Fruit fly (Drosophila melanogaster) whole organism, prepupa: ENCODE data around the gene Rok.

Source experiments
- CG10631 ChIP-seq: fragments of 200-800 bp; sonication (Bioruptor generic); optimal IDR thresholded peaks from 2 replicates; lab custom pipeline; 2016; ENCODE audit warnings: missing biosample characterization, missing genetic modification characterization
- CG10669 ChIP-seq: fragments of 200-800 bp; sonication (Bioruptor generic); optimal IDR thresholded peaks from 3 replicates; lab custom pipeline; 2018; ENCODE audit warnings: missing biosample characterization, mild to moderate bottlenecking, missing genetic modification characterization, moderate library complexity
- CG11294 ChIP-seq: fragments of 200-800 bp; sonication (Bioruptor generic); IDR thresholded peaks from 2 replicates; pipeline ENCODE4 v1.3.6; 2022; ENCODE audit warnings: missing biosample characterization, missing genetic modification characterization
- CG11902 ChIP-seq: fragments of 200-800 bp; sonication (Bioruptor generic); optimal IDR thresholded peaks from 3 replicates; lab custom pipeline; 2016; ENCODE audit warnings: missing biosample characterization, missing genetic modification characterization
- CG15336 ChIP-seq: fragments of 200-800 bp; sonication (Bioruptor generic); IDR thresholded peaks from 2 replicates; pipeline ENCODE4 v1.3.6; 2022; ENCODE audit warnings: missing biosample characterization, missing genetic modification characterization
- CG1621 ChIP-seq: fragments of 200-800 bp; sonication (Bioruptor generic); optimal IDR thresholded peaks from 3 replicates; lab custom pipeline; 2018; ENCODE audit warnings: missing biosample characterization, mild to moderate bottlenecking, missing genetic modification characterization
- CG16779 ChIP-seq: fragments of 200-800 bp; sonication (Bioruptor generic); optimal IDR thresholded peaks from 3 replicates; lab custom pipeline; 2017; ENCODE audit warnings: missing biosample characterization, mild to moderate bottlenecking, missing genetic modification characterization
- CG3032 ChIP-seq: fragments of 200-800 bp; optimal IDR thresholded peaks from 2 replicates; lab custom pipeline; 2019; ENCODE audit warnings: missing biosample characterization, mild to moderate bottlenecking, missing genetic modification characterization, moderate library complexity
- CG34406 ChIP-seq: fragments of 200-800 bp; sonication (Bioruptor generic); optimal IDR thresholded peaks from 3 replicates; lab custom pipeline; 2016; ENCODE audit warnings: missing biosample characterization, missing genetic modification characterization
- CG3919 ChIP-seq: fragments of 200-800 bp; sonication (Bioruptor generic); optimal IDR thresholded peaks from 3 replicates; lab custom pipeline; 2016; ENCODE audit warnings: missing biosample characterization, missing genetic modification characterization
- CG6163 ChIP-seq: fragments of 200-800 bp; sonication (Bioruptor generic); IDR thresholded peaks from 3 replicates; pipeline ENCODE4 v1.3.6; 2022; ENCODE audit warnings: missing biosample characterization, missing genetic modification characterization
- CG6276 ChIP-seq: fragments of 200-800 bp; sonication (Bioruptor generic); optimal IDR thresholded peaks from 2 replicates; lab custom pipeline; 2017; ENCODE audit warnings: missing biosample characterization, mild to moderate bottlenecking, missing genetic modification characterization
- CG6792 ChIP-seq: fragments of 200-800 bp; sonication (Bioruptor generic); optimal IDR thresholded peaks from 3 replicates; lab custom pipeline; 2016; ENCODE audit warnings: missing biosample characterization, missing genetic modification characterization
- CG6854 ChIP-seq: fragments of 200-800 bp; sonication (Bioruptor generic); optimal IDR thresholded peaks from 2 replicates; lab custom pipeline; 2017; ENCODE audit warnings: missing biosample characterization, mild to moderate bottlenecking, missing genetic modification characterization
- CG7368 ChIP-seq: fragments of 200-800 bp; sonication (Bioruptor generic); optimal IDR thresholded peaks from 3 replicates; lab custom pipeline; 2016; ENCODE audit warnings: missing biosample characterization, missing genetic modification characterization
- CG8119 ChIP-seq: fragments of 200-800 bp; sonication (Bioruptor generic); IDR thresholded peaks from 3 replicates; pipeline ENCODE4 v1.3.6; 2022; ENCODE audit warnings: missing biosample characterization, missing genetic modification characterization
- CG8632 ChIP-seq: fragments of 200-800 bp; sonication (Bioruptor generic); optimal IDR thresholded peaks from 3 replicates; lab custom pipeline; 2016; ENCODE audit warnings: missing biosample characterization, missing genetic modification characterization
- CG9139 ChIP-seq: fragments of 200-800 bp; sonication (Bioruptor generic); optimal IDR thresholded peaks from 3 replicates; lab custom pipeline; 2017; ENCODE audit warnings: missing biosample characterization, mild to moderate bottlenecking, missing genetic modification characterization
- Eip78C ChIP-seq: fragments of 200-800 bp; sonication (Bioruptor generic); peaks from one replicate; lab custom pipeline; 2016; ENCODE audit warnings: missing biosample characterization, missing genetic modification characterization
- Eip93F ChIP-seq: fragments of 200-800 bp; sonication (Bioruptor generic); optimal IDR thresholded peaks from 2 replicates; lab custom pipeline; 2016; ENCODE audit warnings: missing biosample characterization, mild to moderate bottlenecking, missing genetic modification characterization
- Gug ChIP-seq: fragments of 200-800 bp; sonication (Bioruptor generic); IDR thresholded peaks from 2 replicates; pipeline ENCODE4 v1.3.6; 2022; ENCODE audit warnings: missing biosample characterization, missing genetic modification characterization
- Hr39 ChIP-seq: fragments of 200-800 bp; sonication (Bioruptor generic); optimal IDR thresholded peaks from 2 replicates; lab custom pipeline; 2016; ENCODE audit warnings: missing biosample characterization, missing genetic modification characterization
- Hr4 ChIP-seq: fragments of 200-800 bp; sonication (Bioruptor generic); optimal IDR thresholded peaks from 3 replicates; lab custom pipeline; 2016; ENCODE audit warnings: missing biosample characterization, missing genetic modification characterization
- Lpt ChIP-seq: fragments of 200-800 bp; sonication (Bioruptor generic); optimal IDR thresholded peaks from 3 replicates; lab custom pipeline; 2016; ENCODE audit warnings: missing biosample characterization, missing genetic modification characterization
- Met ChIP-seq: fragments of 200-800 bp; sonication (Bioruptor generic); optimal IDR thresholded peaks from 3 replicates; lab custom pipeline; 2016; ENCODE audit warnings: missing biosample characterization, missing genetic modification characterization
- OdsH ChIP-seq: fragments of 200-800 bp; sonication (Bioruptor generic); optimal IDR thresholded peaks from 3 replicates; lab custom pipeline; 2016; ENCODE audit warnings: missing biosample characterization, missing genetic modification characterization
- Sox102F ChIP-seq: fragments of 200-800 bp; sonication (Bioruptor generic); optimal IDR thresholded peaks from 2 replicates; lab custom pipeline; 2016; ENCODE audit warnings: missing biosample characterization, mild to moderate bottlenecking, missing genetic modification characterization
- Sox14 ChIP-seq: fragments of 200-800 bp; sonication (Bioruptor generic); optimal IDR thresholded peaks from 3 replicates; lab custom pipeline; 2016; ENCODE audit warnings: missing biosample characterization, missing genetic modification characterization
- Sox15 ChIP-seq: fragments of 200-800 bp; sonication (Bioruptor generic); optimal IDR thresholded peaks from 3 replicates; lab custom pipeline; 2016; ENCODE audit warnings: missing biosample characterization, missing genetic modification characterization
- achi ChIP-seq: fragments of 200-800 bp; sonication (Bioruptor generic); optimal IDR thresholded peaks from 3 replicates; lab custom pipeline; 2016; ENCODE audit warnings: missing biosample characterization, missing genetic modification characterization
- acj6 ChIP-seq: fragments of 200-800 bp; sonication (Bioruptor generic); optimal IDR thresholded peaks from 3 replicates; lab custom pipeline; 2016; ENCODE audit warnings: missing biosample characterization, missing genetic modification characterization
- cyc ChIP-seq: fragments of 200-800 bp; sonication (Bioruptor generic); optimal IDR thresholded peaks from 3 replicates; lab custom pipeline; 2016; ENCODE audit warnings: missing biosample characterization, missing genetic modification characterization
- dac ChIP-seq: fragments of 200-800 bp; sonication (Bioruptor generic); optimal IDR thresholded peaks from 2 replicates; lab custom pipeline; 2017; ENCODE audit warnings: missing biosample characterization, mild to moderate bottlenecking, missing genetic modification characterization
- dsx ChIP-seq: fragments of 200-800 bp; optimal IDR thresholded peaks from 3 replicates; lab custom pipeline; 2019; ENCODE audit warnings: missing biosample characterization, mild to moderate bottlenecking, missing genetic modification characterization, moderate library complexity; ENCODE audit not compliant: poor library complexity, severe bottlenecking
- eg ChIP-seq: fragments of 200-800 bp; sonication (Bioruptor generic); IDR thresholded peaks from 3 replicates; pipeline ENCODE4 v1.3.6; 2022; ENCODE audit warnings: missing biosample characterization, missing genetic modification characterization
- fd59A ChIP-seq: fragments of 200-800 bp; sonication (Bioruptor generic); optimal IDR thresholded peaks from 2 replicates; lab custom pipeline; 2017; ENCODE audit warnings: missing biosample characterization, mild to moderate bottlenecking, missing genetic modification characterization, missing genetic modification reagents
- fd85E ChIP-seq: fragments of 200-800 bp; sonication (Bioruptor generic); optimal IDR thresholded peaks from 3 replicates; lab custom pipeline; 2016; ENCODE audit warnings: missing biosample characterization, missing genetic modification characterization
- fkh ChIP-seq: fragments of 200-800 bp; sonication (Bioruptor generic); optimal IDR thresholded peaks from 3 replicates; lab custom pipeline; 2017; ENCODE audit warnings: missing biosample characterization, mild to moderate bottlenecking, missing genetic modification characterization, moderate library complexity
- lz ChIP-seq: fragments of 200-800 bp; sonication (Bioruptor generic); optimal IDR thresholded peaks from 3 replicates; lab custom pipeline; 2016; ENCODE audit warnings: missing biosample characterization, missing genetic modification characterization
- spab ChIP-seq: fragments of 200-800 bp; sonication (Bioruptor generic); optimal IDR thresholded peaks from 2 replicates; lab custom pipeline; 2017; ENCODE audit warnings: missing biosample characterization, mild to moderate bottlenecking, missing genetic modification characterization, missing genetic modification reagents
- ss ChIP-seq, 2 experiments: fragments of 200-800 bp; sonication (Bioruptor generic); optimal IDR thresholded peaks; 2 replicates in 1 of 2; 3 replicates in 1 of 2; lab custom pipeline; 2017 to 2018; ENCODE audit warnings: mild to moderate bottlenecking in 2 of 2, missing biosample characterization in 2 of 2, missing genetic modification characterization in 2 of 2, moderate library complexity in 1 of 2
- svp ChIP-seq: fragments of 200-800 bp; sonication (Bioruptor generic); peaks from one replicate; lab custom pipeline; 2016; ENCODE audit warnings: missing biosample characterization, missing genetic modification characterization
- vri ChIP-seq: fragments of 200-800 bp; sonication (Bioruptor generic); optimal IDR thresholded peaks from 3 replicates; lab custom pipeline; 2016; ENCODE audit warnings: missing biosample characterization, mild to moderate bottlenecking, missing genetic modification characterization

Rok gene

DNA sequence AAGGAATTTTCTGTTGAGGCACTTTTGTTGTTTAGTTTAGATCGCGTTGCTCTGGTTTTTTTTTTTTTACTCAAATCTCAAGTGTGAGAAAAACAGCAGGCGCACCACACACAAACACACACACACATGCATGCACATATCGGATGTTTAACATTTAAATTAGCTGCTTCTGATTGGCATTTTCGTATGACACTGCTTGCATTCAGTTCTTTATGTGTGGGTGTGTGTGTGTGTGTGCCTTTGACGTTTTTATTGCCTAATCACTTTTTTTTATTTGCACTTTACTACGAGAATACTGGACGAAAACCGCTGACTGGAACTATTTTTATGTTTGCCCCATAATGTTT lies 11.2 kb upstream of the Rok start:
- no peak for TF ChIP-seq Gug (GFP tag; lab: Robert Waterston, UW)
- TF ChIP-seq Hr4 (GFP tag; lab: Kevin White, UChicago) = no peak
- TF ChIP-seq dsx (GFP tag; lab: Kevin White, UChicago) = no peak
- TF ChIP-seq ss (GFP tag; optimal IDR thresholded peaks at IDR 0.05; lab: Kevin White, UChicago) = no peak
- TF ChIP-seq Met (GFP tag; lab: Kevin White, UChicago) = no peak
- TF ChIP-seq CG6854 (GFP tag; lab: Kevin White, UChicago) = no peak
- no peak for TF ChIP-seq Sox15
- no peak for TF ChIP-seq CG3919 (GFP tag; lab: Kevin White, UChicago)
- TF ChIP-seq CG10669 = no peak
- no peak for TF ChIP-seq CG6792 (GFP tag; lab: Kevin White, UChicago)
- no peak for TF ChIP-seq CG3032 (tag; lab: Kevin White, UChicago)
- TF ChIP-seq spab (GFP tag; lab: Kevin White, UChicago) = no peak
- no peak for TF ChIP-seq eg (GFP tag; lab: Robert Waterston, UW)
- TF ChIP-seq CG11294 (GFP tag; lab: Robert Waterston, UW) = no peak
- no peak for TF ChIP-seq fd85E (GFP tag; lab: Kevin White, UChicago)

DNA sequence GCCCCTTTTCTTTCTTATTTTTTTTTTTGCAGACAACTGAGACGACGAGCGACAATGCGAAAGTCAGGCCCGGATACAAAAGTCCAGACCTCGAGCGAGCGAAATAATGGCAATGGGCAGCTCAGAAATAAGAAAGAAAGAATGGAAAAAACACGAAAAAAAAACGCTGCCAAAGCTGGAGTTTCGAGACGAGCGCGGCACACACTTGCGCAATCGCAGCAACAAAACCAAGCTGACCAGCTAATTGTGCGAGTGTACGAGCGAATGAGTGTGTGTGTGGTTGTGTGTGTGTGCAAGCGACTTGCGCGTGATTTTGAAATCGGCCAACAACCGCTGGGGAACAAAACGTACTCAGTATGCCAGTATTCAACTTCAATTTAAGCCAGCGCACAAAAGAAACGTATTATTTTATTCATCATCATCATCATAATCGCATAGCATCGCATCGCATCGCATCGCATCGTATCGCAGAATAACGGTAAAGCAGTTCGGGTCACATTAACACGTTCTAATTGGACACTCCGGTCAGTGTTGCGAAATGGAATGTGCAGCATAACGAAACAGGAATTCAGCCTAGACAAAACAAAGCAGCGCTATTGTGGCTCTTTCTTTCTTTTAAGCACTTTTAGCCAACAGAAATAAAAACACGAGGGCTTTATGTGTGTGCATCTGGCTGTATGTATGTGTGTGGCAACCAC lies 10.7 kb upstream of the Rok start:
- TF ChIP-seq CG8119 (0 out of 3 replicates have a peak, but pooled peaks have one; percentile 38), Hr4 (GFP tag; lab: Kevin White, UChicago) (no peak), Gug (GFP tag; lab: Robert Waterston, UW) (no peak), CG6854 (GFP tag; lab: Kevin White, UChicago) (peak; percentile 77), eg (GFP tag; lab: Robert Waterston, UW) (peak; percentile 40; the same call in 2 of the 3 replicates), CG11294 (GFP tag; lab: Robert Waterston, UW) (no peak), Lpt (GFP tag; lab: Kevin White, UChicago) (no peak), CG15336 (GFP tag; lab: Robert Waterston, UW) (no peak), ss (GFP tag; optimal IDR thresholded peaks at IDR 0.05; lab: Kevin White, UChicago) (peak; percentile 55 to 57), Hr39 (GFP tag; lab: Kevin White, UChicago) (no peak), dsx (GFP tag; lab: Kevin White, UChicago) (no peak), CG6163 (GFP tag; lab: Robert Waterston, UW) (peak; percentile 53; the same call in 1 of the 3 replicates), CG9139 (GFP tag; lab: Kevin White, UChicago) (peak; percentile 21), spab (GFP tag; lab: Kevin White, UChicago) (no peak), Eip78C (GFP tag; lab: Kevin White, UChicago) (peak; percentile 27), vri (peak; percentile 77)

DNA sequence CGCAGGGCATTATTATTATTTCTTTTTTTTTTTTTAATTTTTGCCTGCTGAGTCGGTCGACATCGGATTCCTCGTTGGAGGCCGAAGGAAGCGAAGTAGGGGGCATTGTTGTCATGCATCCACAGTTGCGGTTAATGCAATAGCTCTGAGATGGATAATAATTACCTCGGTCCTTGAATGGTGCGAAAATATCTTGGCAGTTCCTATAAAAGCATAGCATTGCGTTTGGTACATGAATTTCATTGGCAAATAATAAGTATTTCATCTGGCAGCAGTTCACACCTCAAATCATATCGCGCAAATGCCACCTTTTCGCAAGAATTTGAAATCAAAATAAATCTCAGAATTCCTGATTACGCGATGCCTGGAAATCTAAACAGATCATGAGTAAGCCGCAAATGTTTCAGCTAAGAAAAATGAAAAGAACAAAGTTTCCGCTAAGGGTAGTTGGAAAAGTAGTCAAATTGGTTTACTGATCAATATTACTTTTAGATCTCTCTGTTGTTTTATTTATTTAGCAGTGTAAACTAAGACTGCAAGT lies 9.9 kb upstream of the Rok start:
- TF ChIP-seq Sox102F (GFP tag; lab: Kevin White, UChicago) (peak; percentile 22), CG10631 (peak; percentile 31), CG6854 (GFP tag; lab: Kevin White, UChicago) (no peak), CG11294 (GFP tag; lab: Robert Waterston, UW) (no peak), CG7368 (GFP tag; lab: Kevin White, UChicago) (no peak), CG11902 (GFP tag; lab: Kevin White, UChicago) (no peak), CG6276 (GFP tag; lab: Kevin White, UChicago) (no peak), cyc (peak; percentile 31), fd59A (GFP tag; lab: Kevin White, UChicago) (peak; percentile 28), acj6 (peak; percentile 20), Lpt (GFP tag; lab: Kevin White, UChicago) (no peak), Sox15 (peak; percentile 49), CG8632 (peak; percentile 15), CG8119 (no peak), achi (GFP tag; lab: Kevin White, UChicago) (no peak), CG34406 (GFP tag; lab: Kevin White, UChicago) (peak; percentile 33), CG3032 (tag; lab: Kevin White, UChicago) (peak; percentile 19), OdsH (GFP tag; lab: Kevin White, UChicago) (peak; percentile 30), CG16779 (no peak), dsx (GFP tag; lab: Kevin White, UChicago) (no peak), fkh (no peak), Eip78C (GFP tag; lab: Kevin White, UChicago) (peak; percentile 82), Sox14 (GFP tag; lab: Kevin White, UChicago) (peak; percentile 28), Eip93F (GFP tag; lab: Kevin White, UChicago) (no peak), CG1621 (tag; lab: Kevin White, UChicago) (no peak), ss (GFP tag; optimal IDR thresholded peaks at IDR 0.05; lab: Kevin White, UChicago) (peak in 1 of 2 experiments; percentile 20), lz (GFP tag; lab: Kevin White, UChicago) (peak; percentile 56), svp (GFP tag; lab: Kevin White, UChicago) (peak; percentile 81), dac (GFP tag; lab: Kevin White, UChicago) (no peak), Hr39 (GFP tag; lab: Kevin White, UChicago) (peak; percentile 64), CG9139 (GFP tag; lab: Kevin White, UChicago) (no peak)
